Fruit fly (Drosophila melanogaster): ENCODE results near the gene CG4950.

The CG4950 gene

DNA sequence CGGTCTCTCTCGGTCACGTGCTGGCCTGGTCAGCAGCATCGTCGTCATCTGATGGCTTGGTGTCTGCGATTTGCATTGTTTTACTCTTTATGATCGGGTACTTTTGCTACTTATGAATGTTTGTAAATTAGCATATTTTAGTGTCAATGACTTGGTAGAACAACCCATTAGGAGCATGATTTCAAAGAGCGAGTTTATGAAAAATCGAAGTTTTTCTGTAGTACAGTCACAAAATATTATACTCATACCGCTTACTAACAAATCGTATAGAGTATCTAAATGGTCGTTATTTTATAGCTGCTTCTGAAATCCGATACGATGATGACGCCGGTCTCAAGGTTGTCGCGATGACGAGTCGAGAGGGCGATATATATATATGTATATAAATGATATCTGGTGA lies 18.3 kb upstream of the CG4950 start (continued):
- TF ChIP-seq fd59A (GFP tag; optimal IDR thresholded peaks at IDR 0.05) (peak; percentile 79), CG15336 (GFP tag; IDR thresholded peaks at IDR 0.05) (no peak), CG7368 (GFP tag; optimal IDR thresholded peaks at IDR 0.05) (peak; percentile 43), CG11294 (GFP tag; IDR thresholded peaks at IDR 0.05) (no peak), CG6792 (GFP tag; optimal IDR thresholded peaks at IDR 0.05) (peak; percentile 64), Sox15 (GFP tag; optimal IDR thresholded peaks at IDR 0.05) (peak; percentile 39), CG34406 (GFP tag; optimal IDR thresholded peaks at IDR 0.05) (peak; percentile 58), CG8319 (GFP tag; optimal IDR thresholded peaks at IDR 0.05) (peak; percentile 38), lz (GFP tag; optimal IDR thresholded peaks at IDR 0.05) (peak; percentile 24), svp (GFP tag) (peak; percentile 39), CG6276 (GFP tag; optimal IDR thresholded peaks at IDR 0.05) (no peak)

DNA sequence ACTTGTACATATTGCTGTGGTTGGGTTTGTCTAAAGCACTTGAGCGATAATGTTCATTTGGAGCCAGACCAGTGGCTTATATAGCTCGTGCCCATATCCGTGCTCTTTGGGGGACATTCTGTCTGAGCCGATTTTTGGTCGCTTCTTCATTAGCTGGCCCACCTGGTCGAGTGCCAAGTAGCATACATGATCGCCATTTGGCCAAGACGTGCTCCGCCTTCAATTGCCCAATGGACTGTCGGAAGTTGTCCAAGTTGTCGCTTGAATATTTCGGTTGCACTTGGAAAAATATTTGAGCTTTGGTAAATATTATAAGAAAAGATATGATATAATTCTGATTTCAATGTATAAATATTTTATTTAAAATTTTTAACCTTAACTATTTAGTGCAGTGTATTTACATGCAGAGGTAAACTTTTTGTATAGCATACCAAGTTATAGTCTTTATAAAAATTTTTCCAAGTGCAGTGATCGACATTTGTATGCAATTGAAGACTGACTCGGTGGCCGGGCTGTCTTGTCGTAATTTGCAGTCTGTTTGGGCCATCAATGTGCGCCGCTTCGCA lies 17.5 kb upstream of the CG4950 start, which contains the start of gene CG13047:
Gene CG13047, minus strand, starts transcription at position 51 of the 566 bp plus-strand sequence.
- TF ChIP-seq esn (GFP tag; optimal IDR thresholded peaks at IDR 0.05) (no peak), CG3032 (tag; optimal IDR thresholded peaks at IDR 0.05) (peak; percentile 56), Eip75B (GFP tag; optimal IDR thresholded peaks at IDR 0.05) (no peak), CG11762 (GFP tag; optimal IDR thresholded peaks at IDR 0.05; ENCODE audit: insufficient read depth) (no peak), fd59A (GFP tag; optimal IDR thresholded peaks at IDR 0.05) (no peak), svp (GFP tag) (no peak), ss (GFP tag; optimal IDR thresholded peaks at IDR 0.05) (no peak), acj6 (GFP tag; optimal IDR thresholded peaks at IDR 0.05) (peak; percentile 13), CG15336 (GFP tag; IDR thresholded peaks at IDR 0.05) (0 out of 2 replicates have a peak, but pooled peaks have one; percentile 26), CG6854 (GFP tag; optimal IDR thresholded peaks at IDR 0.05) (no peak), fkh (GFP tag; optimal IDR thresholded peaks at IDR 0.05) (no peak), topi (GFP tag; optimal IDR thresholded peaks at IDR 0.05) (no peak), achi (GFP tag; optimal IDR thresholded peaks at IDR 0.05) (no peak), CG11294 (GFP tag; IDR thresholded peaks at IDR 0.05) (no peak), CG8319 (GFP tag; optimal IDR thresholded peaks at IDR 0.05) (no peak), CG9139 (GFP tag; optimal IDR thresholded peaks at IDR 0.05) (no peak), CG6808 (GFP tag; optimal IDR thresholded peaks at IDR 0.05) (peak; percentile 13), dac (GFP tag; optimal IDR thresholded peaks at IDR 0.05) (no peak), CG10669 (GFP tag; optimal IDR thresholded peaks at IDR 0.05) (peak; percentile 26), Hr4 (GFP tag; optimal IDR thresholded peaks at IDR 0.05) (no peak), Sox15 (GFP tag; optimal IDR thresholded peaks at IDR 0.05) (no peak), CG31627 (GFP tag; optimal IDR thresholded peaks at IDR 0.05) (no peak), CG32006 (GFP tag; optimal IDR thresholded peaks at IDR 0.05) (peak; percentile 2), Blimp-1 (GFP tag; optimal IDR thresholded peaks at IDR 0.05) (no peak), CG10631 (GFP tag; optimal IDR thresholded peaks at IDR 0.05) (peak; percentile 10), Ets96B (tag; optimal IDR thresholded peaks at IDR 0.05) (peak; percentile 37), Eip78C (GFP tag) (peak; percentile 49), CG34406 (GFP tag; optimal IDR thresholded peaks at IDR 0.05) (no peak)

DNA sequence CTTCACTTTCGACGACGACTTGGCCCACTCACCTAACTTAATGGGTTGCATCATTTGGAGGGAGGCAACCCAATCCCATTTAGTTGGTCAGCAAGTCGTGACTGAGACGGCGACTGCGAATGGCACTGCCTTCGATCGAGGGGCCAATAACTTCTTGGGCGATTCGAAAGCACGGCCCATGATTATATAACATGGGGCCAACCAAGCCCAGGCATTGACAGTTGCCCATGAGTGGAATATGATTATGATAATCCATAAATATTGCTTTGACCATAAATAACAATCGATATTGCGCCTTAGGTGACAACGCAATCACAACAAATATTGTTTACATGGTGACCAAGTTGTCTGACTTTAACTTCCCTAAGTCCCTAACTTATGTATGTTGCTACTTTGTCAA lies 15.9 kb upstream of the CG4950 start, which contains the start of gene CG13048:
Gene CG13048, minus strand, starts transcription at position 101 of the 400 bp plus-strand sequence.
- TF ChIP-seq pdm3 (GFP tag; optimal IDR thresholded peaks at IDR 0.05) (no peak), CG10631 (GFP tag; optimal IDR thresholded peaks at IDR 0.05) (no peak), eg (GFP tag; IDR thresholded peaks at IDR 0.05) (no peak), CG6808 (GFP tag; optimal IDR thresholded peaks at IDR 0.05) (no peak), Met (GFP tag; optimal IDR thresholded peaks at IDR 0.05) (no peak), fd59A (GFP tag; optimal IDR thresholded peaks at IDR 0.05) (no peak), Sox15 (GFP tag; optimal IDR thresholded peaks at IDR 0.05) (no peak), CG32006 (GFP tag; optimal IDR thresholded peaks at IDR 0.05) (no peak), CG10669 (GFP tag; optimal IDR thresholded peaks at IDR 0.05) (no peak), fkh (GFP tag; optimal IDR thresholded peaks at IDR 0.05) (no peak)
